Worm (Caenorhabditis elegans): ENCODE data around the gene nlp-63.

The nlp-63 gene

ce11 chrII:10121725-10122124 lies 33.5 kb upstream of the nlp-63 start, which contains the start of gene lov-1:
Gene lov-1 (minus strand): TSS chrII:10121825.
- TF ChIP-seq ceh-34 (tag; optimal IDR thresholded peaks at IDR 0.05) (no peak), sox-4 (tag; optimal IDR thresholded peaks at IDR 0.05) (no peak), fkh-10 (GFP tag; optimal IDR thresholded peaks at IDR 0.05) (no peak), rnt-1 (tag; optimal IDR thresholded peaks at IDR 0.05) (no peak), unc-42 (tag; optimal IDR thresholded peaks at IDR 0.05) (no peak), ahr-1 (tag; optimal IDR thresholded peaks at IDR 0.05) (no peak), ref-2 (tag; optimal IDR thresholded peaks at IDR 0.05) (no peak), ceh-22 (tag; optimal IDR thresholded peaks at IDR 0.05) (no peak), pha-2 (tag; optimal IDR thresholded peaks at IDR 0.05) (no peak), ceh-18 (tag; optimal IDR thresholded peaks at IDR 0.05) (no peak), hlh-13 (GFP tag; optimal IDR thresholded peaks at IDR 0.05) (no peak), K09A11.1 (tag; optimal IDR thresholded peaks at IDR 0.05; ENCODE audit: insufficient read depth) (no peak), npax-4 (tag; optimal IDR thresholded peaks at IDR 0.05) (no peak)

DNA sequence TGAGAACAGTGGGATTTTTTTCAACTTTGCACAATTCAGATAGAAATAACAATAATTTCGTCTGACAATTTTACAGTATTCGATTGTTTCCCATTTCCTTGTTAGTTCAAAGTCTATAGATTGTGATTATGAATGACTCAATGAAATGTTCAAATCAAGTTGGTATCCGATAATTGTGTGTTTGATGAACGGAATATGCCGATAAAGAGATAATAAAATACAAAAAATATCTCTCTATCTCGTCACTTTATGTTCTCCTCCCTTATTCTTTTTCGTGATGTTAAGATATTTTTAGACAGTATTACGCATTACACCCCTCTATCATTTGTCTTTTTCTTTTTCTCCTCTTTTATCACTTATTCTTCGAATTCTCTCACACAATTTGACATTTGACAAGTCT lies 32.7 kb upstream of the nlp-63 start, which contains the start of gene F27E5.7:
Gene F27E5.7, plus strand, starts transcription at position 301 of the 400 bp plus-strand sequence.
- TF ChIP-seq hlh-30 (tag; optimal IDR thresholded peaks at IDR 0.05; ENCODE audit: insufficient read depth) (no peak), ref-2 (tag; optimal IDR thresholded peaks at IDR 0.05) (no peak), sdc-2 (tag; optimal IDR thresholded peaks at IDR 0.05) (no peak), Y22D7AL.16 (tag; optimal IDR thresholded peaks at IDR 0.05) (no peak), pros-1 (tag; optimal IDR thresholded peaks at IDR 0.05) (no peak), nfya-1 (tag; optimal IDR thresholded peaks at IDR 0.05) (no peak), ztf-16 (tag; optimal IDR thresholded peaks at IDR 0.05) (no peak)

- TF ChIP-seq C08G9.2 (tag; optimal IDR thresholded peaks at IDR 0.05) (no peak), odd-2 (tag; optimal IDR thresholded peaks at IDR 0.05) (no peak), elt-4 (tag; optimal IDR thresholded peaks at IDR 0.05) (no peak), pax-1 (tag; optimal IDR thresholded peaks at IDR 0.05) (no peak), pqm-1 (tag; optimal IDR thresholded peaks at IDR 0.05) (no peak)
Observed at ce11 chrII:10127389-10127788, 27.8 kb upstream of the nlp-63 start, which contains the start of gene F27E5.8. Gene F27E5.8 (minus strand): TSS chrII:10127489.

DNA sequence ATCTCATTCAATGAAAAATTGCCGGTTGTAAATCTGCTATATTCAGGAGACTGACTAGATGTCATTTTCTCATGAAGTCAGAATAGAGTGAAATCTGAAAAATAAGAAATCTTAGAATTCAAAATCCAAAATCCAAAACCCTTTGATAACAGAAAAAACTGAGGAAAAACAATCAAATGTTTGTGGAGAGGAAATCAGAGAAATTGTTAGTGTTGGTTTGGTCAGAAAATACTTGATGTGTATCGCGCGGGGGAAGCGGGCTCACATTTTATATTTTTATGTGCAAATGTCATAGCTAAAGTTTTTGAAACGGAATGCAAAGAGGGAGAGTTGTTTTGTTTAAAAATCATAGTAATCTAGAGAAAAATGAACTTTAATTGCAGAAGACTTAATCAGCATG lies 23.4 kb upstream of the nlp-63 start, which contains the start of gene F27E5.5:
Gene F27E5.5, minus strand, starts transcription at position 101 of the 400 bp plus-strand sequence.
- no peak for TF ChIP-seq ceh-6 (GFP tag; optimal IDR thresholded peaks at IDR 0.05)
- TF ChIP-seq ets-4 (tag; optimal IDR thresholded peaks at IDR 0.05): no peak

DNA sequence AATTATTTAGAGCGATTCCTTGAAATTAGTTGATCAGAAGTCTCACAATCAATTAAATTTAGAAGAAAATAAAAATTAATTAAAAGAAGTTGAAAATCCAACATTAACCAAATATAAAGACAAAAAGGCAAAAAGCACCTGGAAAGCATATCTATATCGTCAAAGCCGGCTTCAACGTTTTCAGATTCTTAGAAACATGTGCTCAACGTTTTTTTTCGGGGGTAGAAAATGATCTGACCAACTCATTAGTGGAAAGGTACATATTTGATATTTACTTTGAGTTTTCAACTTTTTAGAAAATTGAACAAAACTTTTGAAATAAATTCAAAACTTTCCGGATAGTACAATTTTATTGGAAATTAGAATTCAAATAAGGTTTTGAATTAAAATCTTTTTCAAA lies 22.4 kb upstream of the nlp-63 start:
- TF ChIP-seq unc-3 (GFP tag; conservative IDR thresholded peaks at IDR 0.05) (no peak), unc-3 (tag; optimal IDR thresholded peaks at IDR 0.05) (no peak), ref-2 (tag; optimal IDR thresholded peaks at IDR 0.05) (no peak), C08G9.2 (tag; optimal IDR thresholded peaks at IDR 0.05) (no peak), ceh-45 (GFP tag; IDR thresholded peaks at IDR 0.05) (no peak), unc-86 (tag; optimal IDR thresholded peaks at IDR 0.05) (no peak), che-1 (tag; optimal IDR thresholded peaks at IDR 0.05) (no peak), C38D4.7 (GFP tag; optimal IDR thresholded peaks at IDR 0.05) (no peak), pat-9 (tag; optimal IDR thresholded peaks at IDR 0.05) (no peak)
